Fruit fly (Drosophila melanogaster): Measurements from ENCODE around the gene CG12256.

dm6 chr3R:12258437-12258836 lies 32.3 kb upstream of the CG12256 start, which contains the start of the genes CG44037 and svp:
- TF ChIP-seq CG8478 (optimal IDR thresholded peaks at IDR 0.05) (no peak), CTCF (optimal IDR thresholded peaks at IDR 0.05) (no peak)
